Fruit fly (Drosophila melanogaster) whole organism, pupa: Measurements from ENCODE around the gene dyl.

Experiments
- CG10348 ChIP-seq: fragments of 200-800 bp; sonication (Bioruptor generic); IDR thresholded peaks from 2 replicates; pipeline ENCODE4 v1.3.6; 2022; ENCODE audit warnings: missing biosample characterization, missing genetic modification characterization
- CG12605 ChIP-seq: fragments of 200-800 bp; sonication (Bioruptor generic); IDR thresholded peaks from 2 replicates; pipeline ENCODE4 v1.3.6; 2022; ENCODE audit warnings: missing biosample characterization, missing genetic modification characterization
- CG13204 ChIP-seq: fragments of 200-800 bp; sonication (Bioruptor generic); optimal IDR thresholded peaks from 2 replicates; lab custom pipeline; 2018; ENCODE audit warnings: missing biosample characterization, mild to moderate bottlenecking, missing genetic modification characterization, moderate library complexity
- CG14655 ChIP-seq: fragments of 200-800 bp; sonication (Bioruptor generic); optimal IDR thresholded peaks from 3 replicates; lab custom pipeline; 2017; ENCODE audit warnings: mild to moderate bottlenecking, missing biosample characterization, missing genetic modification reagents, missing genetic modification characterization
- CG15710 ChIP-seq: fragments of 200-800 bp; sonication (Bioruptor generic); optimal IDR thresholded peaks from 2 replicates; lab custom pipeline; 2018; ENCODE audit warnings: missing biosample characterization, mild to moderate bottlenecking, missing genetic modification characterization, moderate library complexity
- CG17806 ChIP-seq: fragments of 200-800 bp; sonication (Bioruptor generic); optimal IDR thresholded peaks from 2 replicates; lab custom pipeline; 2018; ENCODE audit warnings: missing biosample characterization, mild to moderate bottlenecking, missing genetic modification characterization, moderate library complexity
- CG32121 ChIP-seq: fragments of 200-800 bp; sonication (Bioruptor generic); IDR thresholded peaks from 2 replicates; pipeline ENCODE4 v1.3.6; 2022; ENCODE audit warnings: missing biosample characterization, missing genetic modification characterization
- CG34367 ChIP-seq: fragments of 200-800 bp; sonication (Bioruptor generic); optimal IDR thresholded peaks from 2 replicates; lab custom pipeline; 2018; ENCODE audit warnings: missing biosample characterization, mild to moderate bottlenecking, missing genetic modification characterization
- CG4496 ChIP-seq: fragments of 200-800 bp; sonication (Bioruptor generic); IDR thresholded peaks from 3 replicates; pipeline ENCODE4 v1.3.6; 2022; ENCODE audit warnings: missing biosample characterization, missing genetic modification characterization
- CG8159 ChIP-seq: fragments of 200-800 bp; sonication (Bioruptor generic); optimal IDR thresholded peaks from 3 replicates; lab custom pipeline; 2018; ENCODE audit warnings: missing biosample characterization, mild to moderate bottlenecking, missing genetic modification characterization, moderate library complexity
- CG8301 ChIP-seq: fragments of 200-800 bp; sonication (Bioruptor generic); optimal IDR thresholded peaks from 2 replicates; lab custom pipeline; 2018; ENCODE audit warnings: missing biosample characterization, mild to moderate bottlenecking, missing genetic modification characterization
- CG9948 ChIP-seq: fragments of 200-800 bp; sonication (Bioruptor generic); optimal IDR thresholded peaks from 2 replicates; lab custom pipeline; 2018; ENCODE audit warnings: missing biosample characterization, mild to moderate bottlenecking, missing genetic modification characterization, moderate library complexity
- D1 ChIP-seq: fragments of 200-800 bp; sonication (Bioruptor generic); optimal IDR thresholded peaks from 2 replicates; lab custom pipeline; 2018; ENCODE audit warnings: missing biosample characterization, mild to moderate bottlenecking, missing genetic modification characterization, moderate library complexity
- EcR ChIP-seq: fragments of 200-800 bp; sonication (Bioruptor generic); optimal IDR thresholded peaks from 3 replicates; lab custom pipeline; 2019; ENCODE audit warnings: missing biosample characterization, missing genetic modification characterization, mild to moderate bottlenecking, moderate library complexity, missing genetic modification reagents
- Ets98B ChIP-seq: fragments of 200-800 bp; sonication (Bioruptor generic); IDR thresholded peaks from 2 replicates; pipeline ENCODE4 v1.3.6; 2022; ENCODE audit warnings: missing biosample characterization, missing genetic modification characterization
- Pif1A ChIP-seq: fragments of 200-800 bp; sonication (Bioruptor generic); optimal IDR thresholded peaks from 3 replicates; lab custom pipeline; 2016; ENCODE audit warnings: missing biosample characterization, missing genetic modification characterization
- Pif1B ChIP-seq: fragments of 200-800 bp; sonication (Bioruptor generic); optimal IDR thresholded peaks from 3 replicates; lab custom pipeline; 2016; ENCODE audit warnings: missing biosample characterization, missing genetic modification characterization
- Snoo ChIP-seq: fragments of 200-800 bp; sonication (Bioruptor generic); optimal IDR thresholded peaks from 3 replicates; lab custom pipeline; 2017; ENCODE audit warnings: missing biosample characterization, mild to moderate bottlenecking, missing genetic modification characterization, inconsistent platforms
- fd96Ca ChIP-seq: fragments of 200-800 bp; sonication (Bioruptor generic); IDR thresholded peaks from 3 replicates; pipeline ENCODE4 v1.3.6; 2022; ENCODE audit warnings: missing biosample characterization, missing genetic modification characterization
- gl ChIP-seq: fragments of 200-800 bp; sonication (Bioruptor generic); optimal IDR thresholded peaks from 2 replicates; lab custom pipeline; 2018; ENCODE audit warnings: missing biosample characterization, mild to moderate bottlenecking, missing genetic modification characterization
- rn ChIP-seq: fragments of 200-800 bp; sonication (Bioruptor generic); IDR thresholded peaks from 2 replicates; pipeline ENCODE4 v1.3.6; 2022; ENCODE audit warnings: missing biosample characterization, missing genetic modification characterization

The dyl gene

DNA sequence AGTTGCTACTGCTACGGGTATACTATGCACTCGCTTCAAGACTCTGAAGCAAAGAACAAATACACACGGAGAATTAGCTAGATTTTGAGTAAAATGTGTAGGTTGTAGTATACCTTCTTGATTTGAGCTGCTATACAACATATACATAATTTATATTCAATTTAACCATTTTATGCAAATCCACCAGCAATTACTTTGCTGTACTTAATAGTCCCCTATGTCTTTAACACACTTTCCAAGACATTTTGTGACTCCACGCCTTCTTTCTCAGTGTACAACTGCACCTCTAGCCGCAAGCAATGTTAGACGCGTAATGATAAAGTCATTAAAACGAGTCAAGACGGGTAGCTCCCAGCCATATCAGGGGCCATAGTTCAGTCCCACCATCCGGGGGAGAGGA lies 29.1 kb upstream of the dyl start:
- TF ChIP-seq Ets98B (GFP tag; lab: Robert Waterston, UW) (peak; percentile 70), rn (GFP tag; lab: Robert Waterston, UW) (no peak), CG14655 (GFP tag; lab: Kevin White, UChicago) (peak; percentile 79), CG12605 (GFP tag; lab: Robert Waterston, UW) (no peak), CG34367 (tag; lab: Kevin White, UChicago) (no peak), CG17806 (tag; lab: Kevin White, UChicago) (peak; percentile 28), CG32121 (GFP tag; lab: Robert Waterston, UW) (peak; percentile 75), CG13204 (GFP tag; lab: Kevin White, UChicago) (no peak), D1 (tag; lab: Kevin White, UChicago) (no peak), EcR (no peak), CG4496 (peak; percentile 66; the same call in 2 of the 3 replicates), Pif1B (no peak), fd96Ca (GFP tag; lab: Robert Waterston, UW) (peak; percentile 55; the same call in 2 of the 3 replicates), Pif1A (peak; percentile 27), gl (tag; lab: Kevin White, UChicago) (peak; percentile 50), CG8159 (tag; lab: Kevin White, UChicago) (peak; percentile 67), CG10348 (GFP tag; lab: Robert Waterston, UW) (no peak), CG9948 (tag; lab: Kevin White, UChicago) (no peak), CG8301 (tag; lab: Kevin White, UChicago) (peak; percentile 69), CG15710 (tag; lab: Kevin White, UChicago) (no peak), Snoo (tag; lab: Kevin White, UChicago) (no peak)
- TF ChIP-seq, all 21 proteins: peak for 10

DNA sequence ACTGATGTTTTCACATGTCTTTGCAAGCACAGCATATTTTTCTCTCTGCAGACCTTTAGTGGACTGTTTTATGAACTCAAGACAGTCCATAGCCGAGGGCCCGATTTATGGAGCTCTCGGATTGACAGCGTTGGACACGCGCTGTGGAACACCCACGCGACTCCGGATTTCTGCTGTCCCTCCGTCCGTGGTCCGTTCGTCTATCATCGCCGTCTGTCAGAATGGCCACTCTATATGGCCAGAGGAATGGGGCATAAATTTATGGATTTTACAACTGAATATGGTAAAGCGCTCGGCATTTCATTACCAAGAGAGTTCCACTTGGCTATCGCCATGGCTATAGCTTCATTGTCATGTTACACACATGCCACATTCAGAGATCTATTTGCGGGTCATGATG lies 20.5 kb upstream of the dyl start:
- TF ChIP-seq CG10348 (GFP tag; lab: Robert Waterston, UW) (no peak), CG14655 (GFP tag; lab: Kevin White, UChicago) (no peak), CG9948 (tag; lab: Kevin White, UChicago) (no peak), Pif1B (no peak), D1 (tag; lab: Kevin White, UChicago) (no peak), gl (tag; lab: Kevin White, UChicago) (no peak), Ets98B (GFP tag; lab: Robert Waterston, UW) (no peak), CG12605 (GFP tag; lab: Robert Waterston, UW) (no peak), Snoo (tag; lab: Kevin White, UChicago) (no peak)

DNA sequence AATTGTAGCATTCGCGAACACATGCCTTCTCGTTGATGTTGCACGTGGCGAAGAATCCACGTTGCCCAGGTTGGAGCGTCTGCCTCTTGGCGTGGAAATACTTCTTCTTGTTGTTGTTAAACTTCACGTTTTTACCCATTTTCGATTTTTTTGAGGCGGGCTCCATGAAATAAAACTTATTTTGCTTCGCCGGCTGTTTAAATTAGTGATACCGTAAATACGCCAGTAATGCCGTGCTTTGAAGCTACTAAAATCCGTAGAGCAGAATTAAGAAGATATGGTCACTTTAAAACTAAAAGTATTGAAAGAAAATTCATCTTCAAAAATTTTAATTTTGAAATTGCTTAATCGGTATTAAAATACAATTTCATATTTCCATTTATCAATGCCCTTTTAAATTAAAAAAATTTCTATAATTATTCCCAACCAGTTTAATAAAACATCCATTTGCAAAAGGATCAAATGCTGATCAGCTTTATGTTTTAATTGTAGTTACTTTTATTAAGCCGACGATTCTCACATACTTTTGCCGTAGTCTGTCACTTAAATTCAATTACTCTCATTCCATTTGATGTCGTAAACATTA lies 14.6 kb upstream of the dyl start, which contains the start of gene CG15014:
TSS of gene CG15014 (minus strand) at position 228 of the 586 bp plus-strand sequence.
- no peak for TF ChIP-seq Pif1B
- TF ChIP-seq D1 (tag; lab: Kevin White, UChicago), result peak; percentile 62
- TF ChIP-seq Snoo (tag; lab: Kevin White, UChicago), result no peak

DNA sequence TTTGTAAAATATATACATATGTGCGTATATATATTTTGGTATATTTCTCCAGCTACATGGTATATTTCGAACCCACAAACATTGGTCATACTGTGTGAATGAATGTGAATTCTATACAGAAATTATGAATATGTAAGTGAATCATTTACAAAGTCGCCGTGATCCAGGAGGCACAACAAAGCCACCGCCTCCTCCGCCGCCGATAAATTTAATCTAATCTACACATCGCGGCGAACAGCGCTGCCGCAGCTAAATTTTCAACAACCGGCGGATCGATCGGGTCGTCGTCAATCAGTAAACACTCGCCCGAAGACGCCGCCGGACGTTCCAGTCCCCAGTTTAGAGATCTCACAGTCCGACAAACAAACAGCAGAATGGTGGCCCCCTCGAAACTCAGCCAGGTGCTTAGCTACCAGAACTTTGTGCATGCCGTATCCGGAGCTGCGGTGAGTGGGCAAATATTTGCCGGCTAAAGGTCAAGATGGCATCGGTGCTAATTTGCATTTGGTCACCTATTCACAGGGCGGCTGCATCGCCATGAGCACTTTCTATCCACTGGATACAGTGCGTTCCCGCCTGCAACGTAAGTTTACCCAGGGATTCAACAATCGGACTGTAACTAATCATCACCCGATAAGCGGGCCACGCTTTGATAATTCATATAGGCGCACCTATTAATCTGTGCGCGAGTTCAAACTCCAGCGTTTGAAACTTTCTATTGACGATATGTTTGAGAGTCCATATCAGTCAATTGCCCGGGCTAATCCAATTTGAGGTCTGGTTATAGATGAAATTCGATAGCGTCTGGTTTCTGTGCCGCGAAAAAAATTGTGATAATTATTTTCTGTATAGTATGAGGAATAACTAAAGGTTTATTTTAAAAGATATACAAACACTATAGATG lies 11.4 kb upstream of the dyl start, which contains the start of gene PMP34:
TSS of gene PMP34 (plus strand) at position 79 of the 904 bp plus-strand sequence.
- no peak for TF ChIP-seq Pif1B
- 0 out of 2 replicates have a peak, but pooled peaks have one; percentile 15 for TF ChIP-seq CG32121 (GFP tag; lab: Robert Waterston, UW)

DNA sequence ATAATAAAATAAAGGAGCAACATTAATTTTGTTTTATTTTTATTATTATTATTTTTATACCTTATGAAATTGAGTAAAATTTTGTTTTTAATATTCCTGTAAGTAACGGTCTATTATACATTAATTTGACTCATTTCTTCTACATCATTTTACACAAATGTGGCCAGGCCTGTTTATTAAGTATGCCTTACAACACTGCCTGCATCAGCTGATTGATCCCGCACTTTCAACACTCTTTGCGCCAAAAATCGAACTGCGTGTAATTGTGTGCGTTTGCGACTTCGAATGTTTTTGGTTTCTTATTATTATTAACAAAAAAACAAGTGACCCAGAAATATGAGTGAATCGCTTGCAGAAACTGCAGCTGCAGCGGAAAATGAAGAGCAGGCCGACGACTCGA lies 5.8 kb upstream of the dyl start, which contains the start of gene Claspin:
TSS of gene Claspin (plus strand) at position 185 of the 400 bp plus-strand sequence.
- TF ChIP-seq CG13204 (GFP tag; lab: Kevin White, UChicago) (no peak), Snoo (tag; lab: Kevin White, UChicago) (peak; percentile 15), D1 (tag; lab: Kevin White, UChicago) (peak; percentile 74)

DNA sequence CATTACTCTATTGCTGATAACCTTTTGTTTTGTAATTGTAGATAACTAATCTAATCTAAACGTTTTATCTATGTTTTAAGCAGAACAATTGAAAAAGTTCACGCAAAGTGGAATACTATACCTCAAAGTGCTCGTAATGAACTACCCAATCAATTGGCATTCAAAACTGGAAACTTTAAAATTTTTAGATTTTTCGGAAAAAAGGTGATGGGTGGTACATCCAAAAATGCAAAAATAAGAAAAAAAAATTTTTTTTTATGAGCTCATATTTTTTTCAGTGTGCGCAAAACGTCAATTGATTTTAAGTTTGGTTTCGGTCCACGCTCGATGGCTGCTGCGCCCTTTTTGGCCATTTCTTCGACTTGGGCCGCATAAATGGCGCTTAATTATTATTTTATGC lies 3.1 kb upstream of the dyl start:
- TF ChIP-seq CG32121 (GFP tag; lab: Robert Waterston, UW) (no peak), CG17806 (tag; lab: Kevin White, UChicago) (no peak), CG8159 (tag; lab: Kevin White, UChicago) (no peak), CG12605 (GFP tag; lab: Robert Waterston, UW) (no peak), Ets98B (GFP tag; lab: Robert Waterston, UW) (no peak), fd96Ca (GFP tag; lab: Robert Waterston, UW) (no peak), Snoo (tag; lab: Kevin White, UChicago) (no peak), Pif1B (no peak), D1 (tag; lab: Kevin White, UChicago) (no peak), CG14655 (GFP tag; lab: Kevin White, UChicago) (no peak), CG4496 (no peak), CG15710 (tag; lab: Kevin White, UChicago) (no peak), EcR (no peak)
- TF ChIP-seq, all 21 proteins: peak for 0
